Worm (Caenorhabditis elegans) whole organism, L3 larva: ENCODE results near the gene copb-1.

ENCODE experiments used
- aly-2 ChIP-seq: fragments of 150-350 bp; optimal IDR thresholded peaks from 2 replicates; lab custom pipeline; 2014; ENCODE audit warnings: missing biosample characterization, missing genetic modification characterization
- ama-1 ChIP-seq: fragments of 150-350 bp; optimal IDR thresholded peaks from 2 replicates; lab custom pipeline; 2018
- ceh-28 ChIP-seq: fragments of 150-350 bp; optimal IDR thresholded peaks from 2 replicates; lab custom pipeline; 2014; ENCODE audit warnings: missing biosample characterization, missing genetic modification reagents, missing genetic modification characterization
- daf-12 ChIP-seq: fragments of 150-350 bp; optimal IDR thresholded peaks from 2 replicates; lab custom pipeline; 2014; ENCODE audit warnings: missing biosample characterization, missing genetic modification reagents, missing genetic modification characterization
- egl-27 ChIP-seq: sonication (generic microtip); optimal IDR thresholded peaks from 4 replicates; lab custom pipeline; 2017; ENCODE audit warnings: missing biosample characterization, missing genetic modification reagents, missing genetic modification characterization
- fkh-10 ChIP-seq: sonication (generic microtip); optimal IDR thresholded peaks from 2 replicates; lab custom pipeline; 2017; ENCODE audit warnings: missing biosample characterization, missing genetic modification reagents, missing genetic modification characterization
- nfya-1 ChIP-seq: sonication (generic microtip); optimal IDR thresholded peaks from 2 replicates; lab custom pipeline; 2017; ENCODE audit warnings: missing genetic modification characterization, mild to moderate bottlenecking, missing compliant biosample characterization, antibody characterized with exemption, moderate library complexity; ENCODE audit not compliant: insufficient read depth
- nhr-237 ChIP-seq: fragments of 150-350 bp; optimal IDR thresholded peaks from 2 replicates; lab custom pipeline; 2014; ENCODE audit warnings: missing biosample characterization, missing genetic modification characterization
- nhr-25 ChIP-seq: sonication (generic microtip); optimal IDR thresholded peaks from 2 replicates; lab custom pipeline; 2017; ENCODE audit warnings: missing biosample characterization, missing genetic modification characterization
- skn-1 ChIP-seq: fragments of 150-350 bp; optimal IDR thresholded peaks from 2 replicates; lab custom pipeline; 2014; ENCODE audit warnings: missing biosample characterization, missing genetic modification characterization
- snpc-4 ChIP-seq: fragments of 150-350 bp; optimal IDR thresholded peaks from 2 replicates; lab custom pipeline; 2014; ENCODE audit warnings: missing biosample characterization, missing genetic modification characterization
- ztf-11 ChIP-seq: fragments of 150-350 bp; optimal IDR thresholded peaks from 2 replicates; lab custom pipeline; 2014; ENCODE audit warnings: missing biosample characterization, missing genetic modification characterization
- ztf-4 ChIP-seq: fragments of 150-350 bp; optimal IDR thresholded peaks from 2 replicates; lab custom pipeline; 2014; ENCODE audit warnings: missing biosample characterization, missing genetic modification characterization

- TF ChIP-seq daf-12 (tag; lab: Kevin White, UChicago) (no peak), nhr-237 (no peak), snpc-4 (no peak), aly-2 (tag; lab: Kevin White, UChicago) (no peak), ceh-28 (tag; lab: Kevin White, UChicago) (no peak), nfya-1 (tag; lab: Kevin White, UChicago) (no peak), egl-27 (tag; lab: Kevin White, UChicago) (no peak), skn-1 (tag; lab: Kevin White, UChicago) (no peak), ztf-4 (no peak), nhr-25 (tag; lab: Kevin White, UChicago) (no peak), fkh-10 (GFP tag; lab: Kevin White, UChicago) (no peak), ztf-11 (tag; lab: Kevin White, UChicago) (no peak), ama-1 (lab: Kevin White, UChicago) (no peak)
These were observed 27.3 kb upstream of the copb-1 start for ce11 chrII:3051332-3051731.
